Worm (Caenorhabditis elegans): ENCODE data around the gene C55C3.6.
A peak's percentile ranks its signal among the peaks of the same experiment; 100 is the strongest.

Gene C55C3.6

ce11 chrIV:5655966-5656389, 27.0 kb upstream of the C55C3.6 start (continued):
- TF ChIP-seq nhr-90 (tag; optimal IDR thresholded peaks at IDR 0.05; ENCODE audit: poor library complexity) (peak; percentile 62), ztf-4 (tag; optimal IDR thresholded peaks at IDR 0.05) (peak; percentile 21), ets-5 (GFP tag; IDR thresholded peaks at IDR 0.05) (no peak), nhr-84 (tag; optimal IDR thresholded peaks at IDR 0.05) (no peak), tbx-2 (tag; optimal IDR thresholded peaks at IDR 0.05) (peak; percentile 45), F16B12.6 (tag; optimal IDR thresholded peaks at IDR 0.05) (no peak), elt-3 (tag; optimal IDR thresholded peaks at IDR 0.05) (peak in 2 of 6 experiments; percentile 81 to 82), lin-13 (GFP tag; optimal IDR thresholded peaks at IDR 0.05) (peak; percentile 47), lsy-2 (tag; optimal IDR thresholded peaks at IDR 0.05) (peak; percentile 44 to 53), mdl-1 (tag; optimal IDR thresholded peaks at IDR 0.05) (peak in 1 of 2 experiments; percentile 4), rnt-1 (tag; optimal IDR thresholded peaks at IDR 0.05) (peak; percentile 31), ceh-63 (GFP tag; optimal IDR thresholded peaks at IDR 0.05) (no peak), nhr-11 (tag; optimal IDR thresholded peaks at IDR 0.05) (no peak), elt-2 (tag; optimal IDR thresholded peaks at IDR 0.05) (no peak), unc-130 (tag; optimal IDR thresholded peaks at IDR 0.05) (no peak), nhr-237 (tag; optimal IDR thresholded peaks at IDR 0.05) (peak; percentile 82), snpc-4 (tag; optimal IDR thresholded peaks at IDR 0.05) (no peak), zip-4 (GFP tag; optimal IDR thresholded peaks at IDR 0.05) (peak; percentile 83), xbp-1 (tag; optimal IDR thresholded peaks at IDR 0.05) (peak; percentile 39), irx-1 (tag; optimal IDR thresholded peaks at IDR 0.05) (peak; percentile 26), dpl-1 (GFP tag; optimal IDR thresholded peaks at IDR 0.05) (peak; percentile 60 to 78 (median 75)), efl-3 (GFP tag; optimal IDR thresholded peaks at IDR 0.05) (no peak), nhr-19 (GFP tag; conservative IDR thresholded peaks at IDR 0.05) (peak; percentile 60), aha-1 (tag; optimal IDR thresholded peaks at IDR 0.05) (peak; percentile 93), nhr-28 (tag; optimal IDR thresholded peaks at IDR 0.05) (peak; percentile 31), nhr-85 (tag) (peak; percentile 95), jun-1 (tag; optimal IDR thresholded peaks at IDR 0.05) (peak; percentile 55), ceh-88 (GFP tag; IDR thresholded peaks at IDR 0.05) (no peak), lin-39 (tag; optimal IDR thresholded peaks at IDR 0.05) (no peak), hlh-4 (tag; optimal IDR thresholded peaks at IDR 0.05) (no peak)

ce11 chrIV:5657126-5657666, 25.8 kb upstream of the C55C3.6 start:
- TF ChIP-seq F16B12.6 (tag; optimal IDR thresholded peaks at IDR 0.05) (no peak), Y116A8C.19 (tag; optimal IDR thresholded peaks at IDR 0.05; ENCODE audit: borderline replicate concordance) (no peak), C34B4.2 (tag; optimal IDR thresholded peaks at IDR 0.05) (no peak), nhr-237 (tag; optimal IDR thresholded peaks at IDR 0.05) (peak; percentile 45), fkh-8 (tag; optimal IDR thresholded peaks at IDR 0.05) (peak; percentile 83), ama-1 (optimal IDR thresholded peaks at IDR 0.05) (no peak), nhr-11 (tag; optimal IDR thresholded peaks at IDR 0.05) (peak; percentile 67), fkh-4 (tag; optimal IDR thresholded peaks at IDR 0.05; ENCODE audit: borderline replicate concordance) (no peak), sup-37 (GFP tag; optimal IDR thresholded peaks at IDR 0.05) (peak; percentile 18), dsc-1 (tag; optimal IDR thresholded peaks at IDR 0.05) (peak; percentile 44), ztf-4 (tag; optimal IDR thresholded peaks at IDR 0.05) (peak; percentile 31), hlh-4 (tag; optimal IDR thresholded peaks at IDR 0.05) (no peak), snpc-4 (tag; optimal IDR thresholded peaks at IDR 0.05) (peak; percentile 54), ceh-63 (GFP tag; optimal IDR thresholded peaks at IDR 0.05) (no peak), mdl-1 (tag; optimal IDR thresholded peaks at IDR 0.05) (peak in 1 of 2 experiments; percentile 82), C16A3.4 (tag; optimal IDR thresholded peaks at IDR 0.05) (peak; percentile 60), lin-13 (GFP tag; optimal IDR thresholded peaks at IDR 0.05) (peak; percentile 70), nhr-76 (tag; optimal IDR thresholded peaks at IDR 0.05) (no peak), mab-9 (GFP tag; IDR thresholded peaks at IDR 0.05) (0 out of 2 replicates have a peak, but pooled peaks have one; percentile 36), zag-1 (tag; optimal IDR thresholded peaks at IDR 0.05) (no peak), ets-5 (GFP tag; IDR thresholded peaks at IDR 0.05) (no peak), vab-15 (tag; optimal IDR thresholded peaks at IDR 0.05) (no peak), aly-2 (tag; optimal IDR thresholded peaks at IDR 0.05) (no peak), fos-1 (tag; optimal IDR thresholded peaks at IDR 0.05) (peak; percentile 48), egl-13 (tag; optimal IDR thresholded peaks at IDR 0.05) (no peak), nhr-19 (GFP tag; conservative IDR thresholded peaks at IDR 0.05) (peak; percentile 80), ceh-88 (GFP tag; IDR thresholded peaks at IDR 0.05) (peak; percentile 56; the same call in 1 of the 2 replicates), efl-1 (optimal IDR thresholded peaks at IDR 0.05) (peak; percentile 72 to 81), efl-1 (GFP tag; optimal IDR thresholded peaks at IDR 0.05 in 1 of 2) (peak; percentile 39 to 93), alr-1 (tag; optimal IDR thresholded peaks at IDR 0.05; ENCODE audit: borderline replicate concordance) (no peak), skn-1 (tag; optimal IDR thresholded peaks at IDR 0.05) (no peak), lin-15B (tag; optimal IDR thresholded peaks at IDR 0.05) (no peak), ceh-8 (GFP tag; optimal IDR thresholded peaks at IDR 0.05) (no peak), nhr-28 (tag; optimal IDR thresholded peaks at IDR 0.05) (peak; percentile 6)
